Fruit fly (Drosophila melanogaster) whole organism, embryonic: Measurements from ENCODE around the gene Mybbp1A.

ENCODE experiments used
- Ada2b ChIP-seq: fragments of 200-800 bp; sonication (Bioruptor generic); IDR thresholded peaks from 2 replicates; pipeline ENCODE4 v1.3.6; 2022; ENCODE audit warnings: missing biosample characterization, missing genetic modification characterization
- CG1024 ChIP-seq: fragments of 200-800 bp; sonication (Bioruptor generic); IDR thresholded peaks from 2 replicates; pipeline ENCODE4 v1.3.6; 2022; ENCODE audit warnings: missing biosample characterization, missing genetic modification characterization
- CG10267 ChIP-seq: fragments of 200-800 bp; sonication (Bioruptor generic); optimal IDR thresholded peaks from 2 replicates; lab custom pipeline; 2018; ENCODE audit warnings: missing biosample characterization, mild to moderate bottlenecking, missing genetic modification characterization, moderate library complexity
- CG1233 ChIP-seq: fragments of 200-800 bp; sonication (Bioruptor generic); optimal IDR thresholded peaks from 4 replicates; lab custom pipeline; 2018; ENCODE audit warnings: missing biosample characterization, mild to moderate bottlenecking, missing genetic modification characterization
- CG1603 ChIP-seq: fragments of 200-800 bp; sonication (Bioruptor generic); optimal IDR thresholded peaks from 2 replicates; lab custom pipeline; 2019; ENCODE audit warnings: missing biosample characterization, mild to moderate bottlenecking, missing genetic modification characterization, moderate library complexity
- CG17385 ChIP-seq: fragments of 200-800 bp; sonication (Bioruptor generic); optimal IDR thresholded peaks from 3 replicates; lab custom pipeline; 2018; ENCODE audit warnings: missing biosample characterization, mild to moderate bottlenecking, missing genetic modification characterization
- CG17612 ChIP-seq: fragments of 200-800 bp; sonication (Bioruptor generic); IDR thresholded peaks from 2 replicates; pipeline ENCODE4 v1.3.6; 2022; ENCODE audit warnings: missing biosample characterization, missing genetic modification characterization
- CG17802 ChIP-seq: fragments of 200-800 bp; sonication (Bioruptor generic); optimal IDR thresholded peaks from 2 replicates; lab custom pipeline; 2018; ENCODE audit warnings: missing biosample characterization, mild to moderate bottlenecking, missing genetic modification characterization, moderate library complexity
- CG4424 ChIP-seq: fragments of 200-800 bp; sonication (Bioruptor generic); optimal IDR thresholded peaks from 3 replicates; lab custom pipeline; 2016; ENCODE audit warnings: missing biosample characterization, missing genetic modification characterization
- CG4617 ChIP-seq: fragments of 200-800 bp; sonication (Bioruptor generic); optimal IDR thresholded peaks from 3 replicates; lab custom pipeline; 2016; ENCODE audit warnings: missing biosample characterization, missing genetic modification characterization, borderline replicate concordance
- CG6175 ChIP-seq: fragments of 200-800 bp; sonication (Bioruptor generic); IDR thresholded peaks from 3 replicates; pipeline ENCODE4 v1.3.6; 2022; ENCODE audit warnings: missing biosample characterization, missing genetic modification characterization
- CG6689 ChIP-seq: fragments of 200-800 bp; sonication (Bioruptor generic); IDR thresholded peaks from 2 replicates; pipeline ENCODE4 v1.3.6; 2022; ENCODE audit warnings: missing biosample characterization, missing genetic modification characterization
- CG6791 ChIP-seq: fragments of 200-800 bp; sonication (Bioruptor generic); IDR thresholded peaks from 3 replicates; pipeline ENCODE4 v1.3.6; 2022; ENCODE audit warnings: missing biosample characterization, missing genetic modification characterization; ENCODE audit not compliant: partially characterized antibody
- CG6854 ChIP-seq: fragments of 200-800 bp; sonication (Bioruptor generic); optimal IDR thresholded peaks from 3 replicates; lab custom pipeline; 2017; ENCODE audit warnings: missing biosample characterization, mild to moderate bottlenecking, missing genetic modification characterization
- CG7928 ChIP-seq: fragments of 200-800 bp; sonication (Bioruptor generic); optimal IDR thresholded peaks from 2 replicates; lab custom pipeline; 2017; ENCODE audit warnings: missing biosample characterization, mild to moderate bottlenecking, missing genetic modification characterization
- CG8290 ChIP-seq, 3 experiments: fragments of 200-800 bp; sonication (Bioruptor generic); optimal IDR thresholded peaks; 2 replicates each; lab custom pipeline; 2016 to 2019; ENCODE audit warnings: missing biosample characterization in 3 of 3, missing genetic modification characterization in 3 of 3, mild to moderate bottlenecking in 2 of 3, moderate library complexity in 1 of 3
- CG8478 ChIP-seq: fragments of >200 bp; optimal IDR thresholded peaks from 2 replicates; lab custom pipeline; 2018
- CG8944 ChIP-seq: fragments of 200-800 bp; sonication (Bioruptor generic); optimal IDR thresholded peaks from 3 replicates; lab custom pipeline; 2016; ENCODE audit warnings: missing biosample characterization, missing genetic modification characterization
- CTCF ChIP-seq: fragments of 200-800 bp; sonication (Bioruptor generic); optimal IDR thresholded peaks from 2 replicates; lab custom pipeline; 2017; ENCODE audit warnings: missing biosample characterization, mild to moderate bottlenecking, missing genetic modification characterization, moderate library complexity
- CkIIα-i1 ChIP-seq: fragments of 200-800 bp; sonication (Bioruptor generic); IDR thresholded peaks from 2 replicates; pipeline ENCODE4 v1.3.6; 2022; ENCODE audit warnings: missing biosample characterization, missing genetic modification characterization
- Deaf1 ChIP-seq: fragments of 200-800 bp; optimal IDR thresholded peaks from 3 replicates; lab custom pipeline; 2019; ENCODE audit warnings: missing biosample characterization, mild to moderate bottlenecking, missing genetic modification characterization, moderate library complexity
- Hey ChIP-seq: fragments of 200-800 bp; sonication (Bioruptor generic); optimal IDR thresholded peaks from 3 replicates; lab custom pipeline; 2018; ENCODE audit warnings: missing biosample characterization, mild to moderate bottlenecking, missing genetic modification characterization
- Lim3 ChIP-seq: fragments of 200-800 bp; sonication (Bioruptor generic); IDR thresholded peaks from 2 replicates; pipeline ENCODE4 v1.3.6; 2022; ENCODE audit warnings: missing biosample characterization, missing genetic modification characterization
- MESR4 ChIP-seq: fragments of 200-800 bp; sonication (Bioruptor generic); optimal IDR thresholded peaks from 2 replicates; lab custom pipeline; 2018; ENCODE audit warnings: missing biosample characterization, mild to moderate bottlenecking, missing genetic modification characterization, moderate library complexity
- MTF-1 ChIP-seq: fragments of 200-800 bp; sonication (Bioruptor generic); optimal IDR thresholded peaks from 2 replicates; lab custom pipeline; 2018; ENCODE audit warnings: missing biosample characterization, mild to moderate bottlenecking, missing genetic modification characterization, borderline replicate concordance
- NK7.1 ChIP-seq: fragments of 200-800 bp; sonication (Bioruptor generic); optimal IDR thresholded peaks from 3 replicates; lab custom pipeline; 2016; ENCODE audit warnings: missing biosample characterization, missing genetic modification characterization
- Neu2 ChIP-seq: fragments of 200-800 bp; sonication (Bioruptor generic); optimal IDR thresholded peaks from 3 replicates; lab custom pipeline; 2016; ENCODE audit warnings: missing biosample characterization, missing genetic modification characterization, borderline replicate concordance
- Optix ChIP-seq: fragments of 200-800 bp; sonication (Bioruptor generic); IDR thresholded peaks from 3 replicates; pipeline ENCODE4 v1.3.6; 2022; ENCODE audit warnings: missing biosample characterization, missing genetic modification characterization
- Poxn ChIP-seq: fragments of 200-800 bp; sonication (Bioruptor generic); IDR thresholded peaks from 2 replicates; pipeline ENCODE4 v1.3.6; 2022; ENCODE audit warnings: missing biosample characterization, missing genetic modification characterization
- TFAM ChIP-seq: fragments of 200-800 bp; sonication (Bioruptor generic); optimal IDR thresholded peaks from 2 replicates; lab custom pipeline; 2017; ENCODE audit warnings: missing biosample characterization, missing genetic modification characterization, inconsistent platforms
- Xrp1 ChIP-seq: fragments of 200-800 bp; sonication (Bioruptor generic); IDR thresholded peaks from 2 replicates; pipeline ENCODE4 v1.3.6; 2022; ENCODE audit warnings: missing biosample characterization, missing genetic modification characterization
- ap ChIP-seq: fragments of 200-800 bp; sonication (Bioruptor generic); IDR thresholded peaks from 2 replicates; pipeline ENCODE4 v1.3.6; 2022; ENCODE audit warnings: missing biosample characterization, missing genetic modification characterization
- az2 ChIP-seq: fragments of 200-800 bp; sonication (Bioruptor generic); optimal IDR thresholded peaks from 3 replicates; lab custom pipeline; 2016; ENCODE audit warnings: missing biosample characterization, missing genetic modification characterization
- bcd ChIP-seq: fragments of 200-800 bp; sonication (Bioruptor generic); optimal IDR thresholded peaks from 2 replicates; lab custom pipeline; 2017; ENCODE audit warnings: missing biosample characterization, mild to moderate bottlenecking, missing genetic modification characterization
- cato ChIP-seq: fragments of 200-800 bp; sonication (Bioruptor generic); optimal IDR thresholded peaks from 2 replicates; lab custom pipeline; 2016; ENCODE audit warnings: missing biosample characterization, missing genetic modification characterization, borderline replicate concordance
- cg ChIP-seq: fragments of 200-800 bp; sonication (Bioruptor generic); optimal IDR thresholded peaks from 3 replicates; lab custom pipeline; 2019; ENCODE audit warnings: missing biosample characterization, mild to moderate bottlenecking, missing genetic modification characterization, moderate library complexity
- chm ChIP-seq: fragments of 200-800 bp; sonication (Bioruptor generic); IDR thresholded peaks from 2 replicates; pipeline ENCODE4 v1.3.6; 2022; ENCODE audit warnings: missing biosample characterization, missing genetic modification characterization
- eyg ChIP-seq: fragments of 200-800 bp; sonication (Bioruptor generic); optimal IDR thresholded peaks from 3 replicates; lab custom pipeline; 2016; ENCODE audit warnings: missing biosample characterization, missing genetic modification characterization
- gem ChIP-seq: fragments of 200-800 bp; sonication (Bioruptor generic); optimal IDR thresholded peaks from 2 replicates; lab custom pipeline; 2019; ENCODE audit warnings: missing biosample characterization, mild to moderate bottlenecking, missing genetic modification characterization, moderate library complexity
- h ChIP-seq: fragments of >200 bp; optimal IDR thresholded peaks from 2 replicates; lab custom pipeline; 2017
- hb ChIP-seq: fragments of 200-800 bp; sonication (Bioruptor generic); IDR thresholded peaks from 3 replicates; pipeline ENCODE4 v1.3.6; 2022; ENCODE audit warnings: missing biosample characterization, missing genetic modification characterization; ENCODE audit not compliant: partially characterized antibody
- mirr ChIP-seq: fragments of 200-800 bp; sonication (Bioruptor generic); optimal IDR thresholded peaks from 3 replicates; lab custom pipeline; 2018; ENCODE audit warnings: missing biosample characterization, mild to moderate bottlenecking, missing genetic modification characterization
- nerfin-2 ChIP-seq: fragments of 200-800 bp; sonication (Bioruptor generic); IDR thresholded peaks from 2 replicates; pipeline ENCODE4 v1.3.6; 2022; ENCODE audit warnings: missing biosample characterization, missing genetic modification characterization; ENCODE audit not compliant: partially characterized antibody
- nom ChIP-seq: fragments of 200-800 bp; sonication (Bioruptor generic); optimal IDR thresholded peaks from 2 replicates; lab custom pipeline; 2017; ENCODE audit warnings: missing biosample characterization, missing genetic modification characterization, mild to moderate bottlenecking, moderate library complexity, missing genetic modification reagents
- peb ChIP-seq: fragments of 200-800 bp; sonication (Bioruptor generic); IDR thresholded peaks from 2 replicates; pipeline ENCODE4 v1.3.6; 2022; ENCODE audit warnings: missing biosample characterization, missing genetic modification characterization
- pum ChIP-seq: fragments of 200-800 bp; sonication (Bioruptor generic); optimal IDR thresholded peaks from 2 replicates; lab custom pipeline; 2016; ENCODE audit warnings: missing biosample characterization, missing genetic modification characterization
- sc ChIP-seq, 3 experiments: fragments of >200 bp in 2 of 3; fragments of 200-800 bp in 1 of 3; sonication (Bioruptor generic) in 1 of 3; optimal IDR thresholded peaks; 2 replicates in 2 of 3; 3 replicates in 1 of 3; lab custom pipeline; 2017; ENCODE audit warnings: mild to moderate bottlenecking in 1 of 3, missing biosample characterization in 1 of 3, missing genetic modification characterization in 1 of 3, missing genetic modification reagents in 1 of 3
- sens ChIP-seq: fragments of 200-800 bp; sonication (Bioruptor generic); peaks from one replicate; lab custom pipeline; 2016; ENCODE audit warnings: missing biosample characterization, missing genetic modification characterization
- shn ChIP-seq: fragments of 200-800 bp; sonication (Bioruptor generic); optimal IDR thresholded peaks from 3 replicates; lab custom pipeline; 2016; ENCODE audit warnings: missing biosample characterization, missing genetic modification characterization
- sima ChIP-seq: fragments of 200-800 bp; sonication (Bioruptor generic); optimal IDR thresholded peaks from 2 replicates; lab custom pipeline; 2016; ENCODE audit warnings: missing biosample characterization, missing genetic modification characterization
- zen2 ChIP-seq: fragments of 200-800 bp; sonication (Bioruptor generic); IDR thresholded peaks from 3 replicates; pipeline ENCODE4 v1.3.6; 2022; ENCODE audit warnings: missing biosample characterization, missing genetic modification characterization; ENCODE audit not compliant: partially characterized antibody

Mybbp1A gene

DNA sequence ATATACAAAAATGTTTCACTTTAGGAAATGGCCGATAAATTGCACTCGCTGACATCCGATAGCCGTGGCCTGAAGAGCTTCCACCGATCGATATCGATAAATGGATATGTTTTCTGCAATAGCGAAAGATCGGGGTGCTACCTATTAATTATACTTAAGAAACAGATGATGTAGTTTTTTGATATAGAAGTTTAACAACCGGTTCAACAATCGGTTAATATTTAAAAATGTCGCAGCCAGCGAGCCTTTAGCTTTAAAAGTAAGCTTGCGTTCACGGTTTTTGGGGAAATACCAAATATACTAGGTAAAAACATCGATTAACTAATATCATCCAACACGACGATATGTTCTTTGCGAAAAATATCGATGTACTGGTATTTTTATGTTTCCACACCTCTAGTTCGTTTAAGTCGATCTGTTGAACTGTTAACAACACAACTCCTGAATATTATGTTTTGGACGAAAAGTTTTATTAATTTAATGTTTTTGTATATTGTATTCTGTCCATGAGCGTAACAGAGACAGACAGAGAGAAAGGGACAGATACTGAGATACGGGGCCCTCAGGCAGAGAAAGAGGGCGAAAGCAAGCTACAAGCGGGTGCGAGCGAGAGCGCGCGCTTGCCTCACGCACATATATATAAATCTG is 6.0 kb downstream of the Mybbp1A start, which contains the start of gene Dredd (continued):
- TF ChIP-seq Xrp1 (no peak), shn (GFP tag; lab: Kevin White, UChicago) (no peak), pum (GFP tag; lab: Kevin White, UChicago) (no peak), CG7928 (GFP tag; lab: Kevin White, UChicago) (no peak), CG17612 (GFP tag; lab: Robert Waterston, UW) (no peak), CG8478 (lab: Kevin White, UChicago) (no peak), Optix (GFP tag; lab: Robert Waterston, UW) (no peak), CG6175 (GFP tag; lab: Robert Waterston, UW) (no peak), gem (tag; lab: Kevin White, UChicago) (no peak), mirr (GFP tag; lab: Kevin White, UChicago) (no peak), cg (GFP tag; lab: Kevin White, UChicago) (peak; percentile 42), nerfin-2 (peak; percentile 93), Hey (tag; lab: Kevin White, UChicago) (no peak), sc (optimal IDR thresholded peaks at IDR 0.05; lab: Kevin White, UChicago) (no peak), sc (GFP tag; optimal IDR thresholded peaks at IDR 0.05; lab: Kevin White, UChicago) (no peak), Deaf1 (tag; lab: Kevin White, UChicago) (no peak), CG8944 (GFP tag; lab: Kevin White, UChicago) (no peak), CG1603 (peak; percentile 18), Lim3 (GFP tag; lab: Robert Waterston, UW) (no peak), MTF-1 (GFP tag; lab: Kevin White, UChicago) (no peak), h (lab: Kevin White, UChicago) (no peak), Ada2b (GFP tag; lab: Robert Waterston, UW) (no peak), eyg (GFP tag; lab: Kevin White, UChicago) (no peak), CG17385 (GFP tag; lab: Kevin White, UChicago) (peak; percentile 25), CTCF (GFP tag; lab: Kevin White, UChicago) (no peak), CG10267 (tag; lab: Kevin White, UChicago) (peak; percentile 54), peb (GFP tag; lab: Robert Waterston, UW) (no peak), CG4424 (GFP tag; lab: Kevin White, UChicago) (no peak), CG8290 (GFP tag; optimal IDR thresholded peaks at IDR 0.05; lab: Kevin White, UChicago) (peak; percentile 50), CG8290 (tag; optimal IDR thresholded peaks at IDR 0.05; lab: Kevin White, UChicago) (peak; percentile 35 to 48), CG4617 (GFP tag; lab: Kevin White, UChicago) (no peak), hb (GFP tag; lab: Robert Waterston, UW) (peak; percentile 83), chm (GFP tag; lab: Robert Waterston, UW) (no peak), TFAM (no peak), MESR4 (GFP tag; lab: Kevin White, UChicago) (peak; percentile 77), cato (GFP tag; lab: Kevin White, UChicago) (no peak), sens (GFP tag; lab: Kevin White, UChicago) (peak; percentile 76), Poxn (GFP tag; lab: Robert Waterston, UW) (no peak), sima (GFP tag; lab: Kevin White, UChicago) (no peak), bcd (GFP tag; lab: Kevin White, UChicago) (no peak), CkIIα-i1 (GFP tag; lab: Robert Waterston, UW) (no peak), CG1024 (GFP tag; lab: Robert Waterston, UW) (no peak), nom (GFP tag; lab: Kevin White, UChicago) (peak; percentile 7), az2 (no peak), CG6854 (GFP tag; lab: Kevin White, UChicago) (peak; percentile 12), CG1233 (GFP tag; lab: Kevin White, UChicago) (peak; percentile 24), NK7.1 (GFP tag; lab: Kevin White, UChicago) (no peak), Neu2 (GFP tag; lab: Kevin White, UChicago) (peak; percentile 22), zen2 (GFP tag; lab: Robert Waterston, UW) (peak; percentile 85), ap (GFP tag; lab: Robert Waterston, UW) (no peak), CG6689 (GFP tag; lab: Robert Waterston, UW) (no peak), CG6791 (GFP tag; lab: Robert Waterston, UW) (peak; percentile 89; the same call in 1 of the 3 replicates), CG17802 (tag; lab: Kevin White, UChicago) (no peak)
